2 fruit fly cellular contexts compared by ENCODE assay signal in genomic region chrX:6988632-6989338, dm6.
TF ChIP-seq lines count a peak whose summit lies in the region.

No protein-coding gene starts in this region.

- no peak for TF ChIP-seq CTCF in whole organism, embryonic (GFP tag; optimal IDR thresholded peaks at IDR 0.05; lab: Kevin White, UChicago)

TF ChIP-seq in whole organism, embryonic, 481 proteins besides CTCF, POLR2A, EP300 and RAD21 (continues in another document):
- TF ChIP-seq tap (tag; optimal IDR thresholded peaks at IDR 0.05; lab: Kevin White, UChicago) (no peak), D19B (GFP tag; optimal IDR thresholded peaks at IDR 0.05; lab: Kevin White, UChicago) (no peak), CG6791 (GFP tag; IDR thresholded peaks at IDR 0.05; lab: Robert Waterston, UW; ENCODE audit: partially characterized antibody) (no peak), zen (tag; optimal IDR thresholded peaks at IDR 0.05; lab: Kevin White, UChicago) (peak; percentile 39), CG17385 (GFP tag; optimal IDR thresholded peaks at IDR 0.05; lab: Kevin White, UChicago) (peak; percentile 18), CG3847 (GFP tag; IDR thresholded peaks at IDR 0.05; lab: Robert Waterston, UW) (no peak), Rx (GFP tag; IDR thresholded peaks at IDR 0.05; lab: Robert Waterston, UW) (no peak), sna (GFP tag; IDR thresholded peaks at IDR 0.05; lab: Robert Waterston, UW; ENCODE audit: partially characterized antibody) (no peak), CG1233 (GFP tag; optimal IDR thresholded peaks at IDR 0.05; lab: Kevin White, UChicago) (no peak), tll (GFP tag; optimal IDR thresholded peaks at IDR 0.05; lab: Kevin White, UChicago) (peak in 1 of 2 experiments; percentile 13), Chrac-16 (GFP tag; optimal IDR thresholded peaks at IDR 0.05; lab: Kevin White, UChicago) (no peak), CG34224 (GFP tag; IDR thresholded peaks at IDR 0.05; lab: Robert Waterston, UW; ENCODE audit: partially characterized antibody) (0 out of 3 replicates have a peak, but pooled peaks have one; percentile 27), Stat92E (GFP tag; optimal IDR thresholded peaks at IDR 0.05; lab: Kevin White, UChicago) (peak in 1 of 3 experiments; percentile 18), gt (GFP tag; IDR thresholded peaks at IDR 0.05; lab: Robert Waterston, UW) (no peak), gsb (GFP tag; IDR thresholded peaks at IDR 0.05; lab: Robert Waterston, UW) (no peak), CG2129 (GFP tag; IDR thresholded peaks at IDR 0.05; lab: Robert Waterston, UW; ENCODE audit: partially characterized antibody) (no peak), usp (GFP tag; optimal IDR thresholded peaks at IDR 0.05; lab: Kevin White, UChicago) (no peak), CG8765 (GFP tag; IDR thresholded peaks at IDR 0.05; lab: Robert Waterston, UW) (no peak), Aef1 (GFP tag; IDR thresholded peaks at IDR 0.05; lab: Robert Waterston, UW) (no peak), ara (GFP tag; IDR thresholded peaks at IDR 0.05; lab: Robert Waterston, UW) (no peak), B-H2 (GFP tag; optimal IDR thresholded peaks at IDR 0.05; lab: Kevin White, UChicago) (no peak), ken (GFP tag; IDR thresholded peaks at IDR 0.05; lab: Robert Waterston, UW) (no peak), seq (GFP tag; IDR thresholded peaks at IDR 0.05; lab: Robert Waterston, UW) (0 out of 2 replicates have a peak, but pooled peaks have one; percentile 43), psq (GFP tag; optimal IDR thresholded peaks at IDR 0.05; lab: Kevin White, UChicago) (peak; percentile 26), nom (GFP tag; optimal IDR thresholded peaks at IDR 0.05; lab: Kevin White, UChicago) (no peak), Hr39 (optimal IDR thresholded peaks at IDR 0.05; lab: Kevin White, UChicago) (no peak), zf30C (GFP tag; optimal IDR thresholded peaks at IDR 0.05; lab: Kevin White, UChicago) (no peak), esg (GFP tag; conservative IDR thresholded peaks at IDR 0.05; lab: Robert Waterston, UW) (no peak), CG14050 (GFP tag; IDR thresholded peaks at IDR 0.05; lab: Robert Waterston, UW) (no peak), CG4820 (GFP tag; optimal IDR thresholded peaks at IDR 0.05; lab: Kevin White, UChicago) (no peak), CG16813 (GFP tag; IDR thresholded peaks at IDR 0.05; lab: Robert Waterston, UW; ENCODE audit: partially characterized antibody) (no peak), Doc3 (GFP tag; IDR thresholded peaks at IDR 0.05; lab: Robert Waterston, UW; ENCODE audit: partially characterized antibody) (no peak), D (optimal IDR thresholded peaks at IDR 0.05; lab: Kevin White, UChicago) (peak; percentile 64), D (GFP tag; optimal IDR thresholded peaks at IDR 0.05; lab: Kevin White, UChicago) (peak; percentile 29), vfl (GFP tag; optimal IDR thresholded peaks at IDR 0.05; lab: Kevin White, UChicago) (no peak), z (GFP tag; IDR thresholded peaks at IDR 0.05; lab: Robert Waterston, UW) (peak; percentile 79), Usf (GFP tag; optimal IDR thresholded peaks at IDR 0.05; lab: Kevin White, UChicago) (no peak), Hmx (GFP tag; optimal IDR thresholded peaks at IDR 0.05; lab: Kevin White, UChicago) (no peak), CG30403 (GFP tag; optimal IDR thresholded peaks at IDR 0.05; lab: Kevin White, UChicago) (no peak), pros (GFP tag; optimal IDR thresholded peaks at IDR 0.05; lab: Kevin White, UChicago) (peak; percentile 98), nerfin-1 (tag; optimal IDR thresholded peaks at IDR 0.05; lab: Kevin White, UChicago) (peak; percentile 94), sim (GFP tag; IDR thresholded peaks at IDR 0.05; lab: Robert Waterston, UW) (no peak), crol (GFP tag; IDR thresholded peaks at IDR 0.05; lab: Robert Waterston, UW) (no peak), CG3163 (GFP tag; optimal IDR thresholded peaks at IDR 0.05; lab: Kevin White, UChicago) (peak; percentile 10), pita (GFP tag; optimal IDR thresholded peaks at IDR 0.05; lab: Kevin White, UChicago) (no peak), CG6683 (GFP tag; optimal IDR thresholded peaks at IDR 0.05; lab: Kevin White, UChicago) (no peak)

TF ChIP-seq in whole organism, wandering third instar larva, 38 proteins besides CTCF, POLR2A, EP300 and RAD21:
- TF ChIP-seq psq (GFP tag; optimal IDR thresholded peaks at IDR 0.05; lab: Kevin White, UChicago) (peak; percentile 60), dl (GFP tag; optimal IDR thresholded peaks at IDR 0.05; lab: Kevin White, UChicago; ENCODE audit: insufficient read depth in 1 of 2, partially characterized antibody in 2 of 2) (peak; percentile 24 to 38), lola (GFP tag; optimal IDR thresholded peaks at IDR 0.05; lab: Kevin White, UChicago) (no peak), CG9705 (GFP tag; optimal IDR thresholded peaks at IDR 0.05; lab: Kevin White, UChicago) (no peak), sv (GFP tag; optimal IDR thresholded peaks at IDR 0.05; lab: Kevin White, UChicago) (no peak), GATAd (GFP tag; optimal IDR thresholded peaks at IDR 0.05; lab: Kevin White, UChicago) (no peak), Sp1 (GFP tag; optimal IDR thresholded peaks at IDR 0.05; lab: Kevin White, UChicago) (no peak), Myc (optimal IDR thresholded peaks at IDR 0.05; lab: Kevin White, UChicago) (no peak), rgr (GFP tag; optimal IDR thresholded peaks at IDR 0.05; lab: Kevin White, UChicago) (no peak), Dfd (GFP tag; optimal IDR thresholded peaks at IDR 0.05; lab: Kevin White, UChicago) (no peak), Rel (GFP tag; optimal IDR thresholded peaks at IDR 0.05; lab: Kevin White, UChicago) (no peak), Rel (tag; optimal IDR thresholded peaks at IDR 0.05; lab: Kevin White, UChicago) (no peak), h (GFP tag; optimal IDR thresholded peaks at IDR 0.05; lab: Kevin White, UChicago) (no peak), CG32264 (GFP tag; optimal IDR thresholded peaks at IDR 0.05; lab: Kevin White, UChicago) (no peak)

Comparison
In these comparisons a context has a peak if more than half of its experiments do, and no peak if none do; other contexts are left out.
1. Of the 10 proteins assayed by ChIP-seq in both whole organism, embryonic and whole organism, wandering third instar larva: peak only in whole organism, embryonic: none; only in whole organism, wandering third instar larva: none; in both: psq; in neither: 9.